Fruit fly (Drosophila melanogaster): Measurements from ENCODE around the gene CG13362.
A peak's percentile ranks its signal among the peaks of the same experiment; 100 is the strongest.

Gene CG13362

DNA sequence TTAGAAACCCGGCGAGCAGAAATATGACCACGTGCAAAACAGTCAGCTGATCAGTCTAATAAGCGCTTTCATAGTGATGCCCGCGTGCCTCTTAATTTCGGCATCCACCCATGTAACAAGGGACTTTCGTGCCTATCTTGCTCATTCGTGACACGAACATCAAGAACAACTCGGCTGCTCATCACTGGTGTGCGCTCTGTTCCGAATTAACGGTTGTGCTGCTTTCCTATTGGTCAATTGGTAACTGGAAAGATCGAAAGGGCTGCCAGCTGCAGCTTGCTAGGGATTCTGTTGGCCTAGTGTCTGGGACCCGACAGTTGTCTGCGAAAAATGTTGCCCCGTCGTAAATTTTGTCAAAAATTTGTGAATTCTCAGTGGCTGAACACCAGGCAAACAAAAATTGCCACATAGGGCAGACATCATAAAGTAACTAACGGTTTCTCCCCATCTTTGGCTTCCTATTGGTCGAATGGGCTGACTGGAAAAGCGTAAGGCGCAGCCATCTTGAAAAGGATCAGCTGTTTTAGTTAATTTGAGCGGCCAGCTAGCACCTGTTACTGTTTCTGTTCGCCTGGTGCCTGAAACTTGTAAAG, 45.4 kb upstream of the CG13362 start (continued):
- TF ChIP-seq ssp (GFP tag; IDR thresholded peaks at IDR 0.05), result no peak
- TF ChIP-seq Optix (GFP tag; IDR thresholded peaks at IDR 0.05), result no peak
- 0 out of 2 replicates have a peak, but pooled peaks have one; percentile 31 for TF ChIP-seq CG6272 (GFP tag; IDR thresholded peaks at IDR 0.05)
- no peak for TF ChIP-seq tup (GFP tag; optimal IDR thresholded peaks at IDR 0.05)
- TF ChIP-seq usp (GFP tag; optimal IDR thresholded peaks at IDR 0.05), result no peak
- peak; percentile 42 for TF ChIP-seq CG15479 (GFP tag; optimal IDR thresholded peaks at IDR 0.05)
- peak; percentile 98 for TF ChIP-seq CG33213 (GFP tag; optimal IDR thresholded peaks at IDR 0.05)
- TF ChIP-seq eve (GFP tag; optimal IDR thresholded peaks at IDR 0.05), result no peak
- TF ChIP-seq pros (GFP tag; optimal IDR thresholded peaks at IDR 0.05), result peak; percentile 90
- peak; percentile 35 for TF ChIP-seq lilli (GFP tag; optimal IDR thresholded peaks at IDR 0.05)
- TF ChIP-seq Sox102F (GFP tag; optimal IDR thresholded peaks at IDR 0.05), result no peak
- peak; percentile 75 for TF ChIP-seq sd (tag; optimal IDR thresholded peaks at IDR 0.05)
- TF ChIP-seq wdn (GFP tag; IDR thresholded peaks at IDR 0.05), result no peak
- TF ChIP-seq CG11093 (GFP tag; IDR thresholded peaks at IDR 0.05), result no peak
- TF ChIP-seq CG15601 (tag; optimal IDR thresholded peaks at IDR 0.05), result peak; percentile 7
- TF ChIP-seq HmgZ (tag; optimal IDR thresholded peaks at IDR 0.05), result peak; percentile 40
- no peak for TF ChIP-seq jigr1 (GFP tag; IDR thresholded peaks at IDR 0.05)
- TF ChIP-seq CG10321 (GFP tag; IDR thresholded peaks at IDR 0.05), result no peak
- TF ChIP-seq CG10147 (GFP tag; optimal IDR thresholded peaks at IDR 0.05), result no peak
- no peak for TF ChIP-seq ash1 (GFP tag; optimal IDR thresholded peaks at IDR 0.05)
- no peak for TF ChIP-seq CG11560 (tag; IDR thresholded peaks at IDR 0.05)
- no peak for TF ChIP-seq H15 (GFP tag; IDR thresholded peaks at IDR 0.05)
- TF ChIP-seq Nf-YB (GFP tag; optimal IDR thresholded peaks at IDR 0.05), result peak; percentile 98
- no peak for TF ChIP-seq CG10654 (GFP tag; optimal IDR thresholded peaks at IDR 0.05)
- no peak for TF ChIP-seq CG3407 (GFP tag; optimal IDR thresholded peaks at IDR 0.05)
- TF ChIP-seq crp (GFP tag; optimal IDR thresholded peaks at IDR 0.05), result peak; percentile 10 to 82
- TF ChIP-seq sob (GFP tag; IDR thresholded peaks at IDR 0.05), result no peak
- no peak for TF ChIP-seq CG5953 (GFP tag; IDR thresholded peaks at IDR 0.05)
- peak; percentile 89 for TF ChIP-seq HLH4C (GFP tag; IDR thresholded peaks at IDR 0.05; ENCODE audit: partially characterized antibody)
- TF ChIP-seq salm (tag; optimal IDR thresholded peaks at IDR 0.05), result no peak
- peak; percentile 43; the same call in 1 of the 2 replicates for TF ChIP-seq CG32532 (GFP tag; IDR thresholded peaks at IDR 0.05)
- TF ChIP-seq Ssrp (tag; optimal IDR thresholded peaks at IDR 0.05), result no peak
- TF ChIP-seq ap (GFP tag; IDR thresholded peaks at IDR 0.05), result no peak
- TF ChIP-seq Tbp (GFP tag; optimal IDR thresholded peaks at IDR 0.05), result no peak
- TF ChIP-seq ci (GFP tag; IDR thresholded peaks at IDR 0.05), result no peak
- TF ChIP-seq phol (tag; optimal IDR thresholded peaks at IDR 0.05), result peak; percentile 91
- no peak for TF ChIP-seq CG11695 (GFP tag; IDR thresholded peaks at IDR 0.05)
- TF ChIP-seq Myb (GFP tag; optimal IDR thresholded peaks at IDR 0.05), result peak; percentile 22
- no peak for TF ChIP-seq Trl (optimal IDR thresholded peaks at IDR 0.05)
- no peak for TF ChIP-seq Trl (GFP tag; optimal IDR thresholded peaks at IDR 0.05)
- no peak for TF ChIP-seq CG7928 (GFP tag; optimal IDR thresholded peaks at IDR 0.05)
- TF ChIP-seq stc (GFP tag; IDR thresholded peaks at IDR 0.05), result no peak
- TF ChIP-seq al (GFP tag; IDR thresholded peaks at IDR 0.05), result no peak
- TF ChIP-seq E2f2 (GFP tag; IDR thresholded peaks at IDR 0.05), result peak; percentile 22; the same call in 1 of the 2 replicates
- peak; percentile 21 for TF ChIP-seq gsb-n (tag; optimal IDR thresholded peaks at IDR 0.05)
- TF ChIP-seq CG6854 (GFP tag; optimal IDR thresholded peaks at IDR 0.05), result no peak
- peak; percentile 46 for TF ChIP-seq vvl (GFP tag; IDR thresholded peaks at IDR 0.05)
- no peak for TF ChIP-seq dati (GFP tag; IDR thresholded peaks at IDR 0.05)
- TF ChIP-seq ttk (GFP tag; IDR thresholded peaks at IDR 0.05), result no peak
- TF ChIP-seq CG6254 (GFP tag; optimal IDR thresholded peaks at IDR 0.05), result no peak
- TF ChIP-seq Mes4 (GFP tag; optimal IDR thresholded peaks at IDR 0.05), result no peak
- peak; percentile 55 for TF ChIP-seq CG10543 (GFP tag; optimal IDR thresholded peaks at IDR 0.05)
